Fruit fly (Drosophila melanogaster): Measurements from ENCODE around the gene Grp170.

The Grp170 gene

dm6 chrX:2305842-2306300 is 31.0 kb upstream of the Grp170 start (continued):
- TF ChIP-seq CG33213 (GFP tag; optimal IDR thresholded peaks at IDR 0.05) (no peak), salm (tag; optimal IDR thresholded peaks at IDR 0.05) (peak; percentile 5), CG8359 (GFP tag; optimal IDR thresholded peaks at IDR 0.05; ENCODE audit: borderline replicate concordance) (no peak), CG17912 (GFP tag; optimal IDR thresholded peaks at IDR 0.05) (no peak), CG17385 (GFP tag; optimal IDR thresholded peaks at IDR 0.05) (peak; percentile 96), PHDP (tag; optimal IDR thresholded peaks at IDR 0.05) (no peak), CG18619 (GFP tag; optimal IDR thresholded peaks at IDR 0.05) (no peak), pfk (GFP tag; optimal IDR thresholded peaks at IDR 0.05) (peak; percentile 22), CG4707 (GFP tag; optimal IDR thresholded peaks at IDR 0.05) (peak; percentile 33), vvl (GFP tag; IDR thresholded peaks at IDR 0.05) (peak; percentile 10; the same call in 1 of the 2 replicates), exex (tag; optimal IDR thresholded peaks at IDR 0.05) (peak; percentile 27), CG13296 (GFP tag; optimal IDR thresholded peaks at IDR 0.05) (no peak), bbx (GFP tag; IDR thresholded peaks at IDR 0.05; ENCODE audit: partially characterized antibody) (no peak), Atf-2 (GFP tag; optimal IDR thresholded peaks at IDR 0.05) (no peak), klu (GFP tag; IDR thresholded peaks at IDR 0.05) (no peak), CG6654 (GFP tag; optimal IDR thresholded peaks at IDR 0.05) (no peak), Abd-B (GFP tag; optimal IDR thresholded peaks at IDR 0.05) (no peak), cg (GFP tag; optimal IDR thresholded peaks at IDR 0.05) (peak; percentile 95), ken (GFP tag; IDR thresholded peaks at IDR 0.05) (no peak), tup (GFP tag; optimal IDR thresholded peaks at IDR 0.05) (no peak), Adf1 (GFP tag; IDR thresholded peaks at IDR 0.05) (peak; percentile 98), shn (GFP tag; optimal IDR thresholded peaks at IDR 0.05) (no peak), emc (GFP tag; optimal IDR thresholded peaks at IDR 0.05) (no peak), nom (GFP tag; optimal IDR thresholded peaks at IDR 0.05) (peak; percentile 48), CrebB (tag; optimal IDR thresholded peaks at IDR 0.05) (no peak), Ada2b (GFP tag; IDR thresholded peaks at IDR 0.05) (no peak), usp (GFP tag; optimal IDR thresholded peaks at IDR 0.05) (no peak), Six4 (GFP tag; optimal IDR thresholded peaks at IDR 0.05) (no peak), sug (tag; optimal IDR thresholded peaks at IDR 0.05) (peak; percentile 71), pan (optimal IDR thresholded peaks at IDR 0.05) (no peak), pan (GFP tag; optimal IDR thresholded peaks at IDR 0.05 in 1 of 2, IDR thresholded peaks at IDR 0.05 in 1 of 2) (peak in 1 of 2 experiments; percentile 11), trh (GFP tag; optimal IDR thresholded peaks at IDR 0.05) (no peak), sr (GFP tag; IDR thresholded peaks at IDR 0.05) (no peak), CG31365 (tag; optimal IDR thresholded peaks at IDR 0.05) (no peak), Deaf1 (tag; optimal IDR thresholded peaks at IDR 0.05) (peak; percentile 19), CG14860 (GFP tag; IDR thresholded peaks at IDR 0.05; ENCODE audit: partially characterized antibody) (no peak), CG6272 (GFP tag; IDR thresholded peaks at IDR 0.05) (no peak), grn (GFP tag; optimal IDR thresholded peaks at IDR 0.05) (peak; percentile 59), CG15479 (GFP tag; optimal IDR thresholded peaks at IDR 0.05) (peak; percentile 97), CG15696 (tag; optimal IDR thresholded peaks at IDR 0.05) (no peak), CG10462 (GFP tag; optimal IDR thresholded peaks at IDR 0.05) (no peak), scrt (GFP tag; optimal IDR thresholded peaks at IDR 0.05) (peak; percentile 33), CG13287 (GFP tag; IDR thresholded peaks at IDR 0.05; ENCODE audit: partially characterized antibody) (peak; percentile 52; the same call in 1 of the 2 replicates), ara (GFP tag; IDR thresholded peaks at IDR 0.05) (no peak), Asciz (GFP tag; optimal IDR thresholded peaks at IDR 0.05) (no peak), Trl (optimal IDR thresholded peaks at IDR 0.05) (peak; percentile 91 to 96), Trl (GFP tag; optimal IDR thresholded peaks at IDR 0.05) (no peak), Gug (GFP tag; IDR thresholded peaks at IDR 0.05) (no peak), Elba2 (GFP tag; optimal IDR thresholded peaks at IDR 0.05) (no peak), CG4360 (GFP tag; IDR thresholded peaks at IDR 0.05) (peak; percentile 99), toy (GFP tag; IDR thresholded peaks at IDR 0.05) (no peak), CG32532 (GFP tag; IDR thresholded peaks at IDR 0.05) (no peak; the same call in 1 of the 2 replicates)

Data from whole organism, embryonic.